Worm (Caenorhabditis elegans) whole organism, L2 larva: ENCODE data around the gene srv-7.

Source experiments
- C34F6.9 ChIP-seq: fragments of 150-350 bp; optimal IDR thresholded peaks from 2 replicates; lab custom pipeline; 2014; ENCODE audit warnings: missing biosample characterization, missing genetic modification characterization
- F13H6.1 ChIP-seq: sonication (generic microtip); optimal IDR thresholded peaks from 2 replicates; lab custom pipeline; 2016; ENCODE audit warnings: missing genetic modification characterization, missing compliant biosample characterization
- Y55F3AM.14 ChIP-seq: fragments of 200-800 bp; sonication (Bioruptor generic); optimal IDR thresholded peaks from 2 replicates; lab custom pipeline; 2018; ENCODE audit warnings: mild to moderate bottlenecking, missing genetic modification characterization, missing compliant biosample characterization
- ZK546.5 ChIP-seq: sonication (generic microtip); optimal IDR thresholded peaks from 2 replicates; lab custom pipeline; 2017; ENCODE audit warnings: missing biosample characterization, missing genetic modification characterization
- alr-1 ChIP-seq: fragments of 150-350 bp; optimal IDR thresholded peaks from 2 replicates; lab custom pipeline; 2014; ENCODE audit warnings: missing biosample characterization, missing genetic modification characterization
- aly-2 ChIP-seq: fragments of 150-350 bp; optimal IDR thresholded peaks from 2 replicates; lab custom pipeline; 2014; ENCODE audit warnings: missing biosample characterization, missing genetic modification characterization
- blmp-1 ChIP-seq: sonication (generic microtip); optimal IDR thresholded peaks from 2 replicates; lab custom pipeline; 2017; ENCODE audit warnings: missing genetic modification characterization, mild to moderate bottlenecking, missing compliant biosample characterization, antibody characterized with exemption, moderate library complexity; ENCODE audit not compliant: insufficient read depth
- ceh-16 ChIP-seq: fragments of 150-350 bp; optimal IDR thresholded peaks from 2 replicates; lab custom pipeline; 2014; ENCODE audit warnings: missing biosample characterization, missing genetic modification characterization
- ceh-82 ChIP-seq: fragments of 150-350 bp; optimal IDR thresholded peaks from 2 replicates; lab custom pipeline; 2014; ENCODE audit warnings: missing biosample characterization, missing genetic modification characterization
- crh-2 ChIP-seq: sonication (generic microtip); optimal IDR thresholded peaks from 2 replicates; lab custom pipeline; 2017; ENCODE audit warnings: missing biosample characterization, missing genetic modification characterization
- egl-27 ChIP-seq: sonication (generic microtip); optimal IDR thresholded peaks from 3 replicates; lab custom pipeline; 2017; ENCODE audit warnings: missing biosample characterization, missing genetic modification reagents, missing genetic modification characterization
- elt-1 ChIP-seq: fragments of 150-350 bp; optimal IDR thresholded peaks from 2 replicates; lab custom pipeline; 2014; ENCODE audit warnings: missing biosample characterization, missing genetic modification characterization
- elt-3 ChIP-seq: sonication (generic microtip); optimal IDR thresholded peaks from 2 replicates; lab custom pipeline; 2017; ENCODE audit warnings: missing biosample characterization, missing genetic modification characterization
- fos-1 ChIP-seq: fragments of 150-350 bp; optimal IDR thresholded peaks from 2 replicates; lab custom pipeline; 2014; ENCODE audit warnings: missing biosample characterization, missing genetic modification characterization
- lin-11 ChIP-seq: fragments of 150-350 bp; sonication (generic microtip); optimal IDR thresholded peaks from 2 replicates; lab custom pipeline; 2014; ENCODE audit warnings: missing biosample characterization, missing genetic modification characterization, inconsistent platforms, mixed read lengths
- lin-13 ChIP-seq: fragments of 150-350 bp; optimal IDR thresholded peaks from 2 replicates; lab custom pipeline; 2014; ENCODE audit warnings: missing biosample characterization, missing genetic modification reagents, missing genetic modification characterization
- lsy-2 ChIP-seq, 2 experiments: fragments of 150-350 bp in 1 of 2; sonication (generic microtip) in 1 of 2; optimal IDR thresholded peaks; 2 replicates each; lab custom pipeline; 2014 to 2017; ENCODE audit warnings: missing biosample characterization in 2 of 2, missing genetic modification characterization in 2 of 2
- mab-5 ChIP-seq: fragments of 150-350 bp; optimal IDR thresholded peaks from 2 replicates; lab custom pipeline; 2014; ENCODE audit warnings: missing biosample characterization, missing genetic modification characterization
- mbf-1 ChIP-seq: sonication (generic microtip); optimal IDR thresholded peaks from 2 replicates; lab custom pipeline; 2017; ENCODE audit warnings: missing biosample characterization, missing genetic modification characterization
- mdl-1 ChIP-seq, 2 experiments: fragments of 150-350 bp in 1 of 2; sonication (generic microtip) in 1 of 2; optimal IDR thresholded peaks; 2 replicates each; lab custom pipeline; 2017; ENCODE audit warnings: missing biosample characterization in 2 of 2, missing genetic modification characterization in 2 of 2
- nhr-10 ChIP-seq: sonication (generic microtip); optimal IDR thresholded peaks from 2 replicates; lab custom pipeline; 2017; ENCODE audit warnings: missing biosample characterization, missing genetic modification characterization
- nhr-11 ChIP-seq: fragments of 150-350 bp; optimal IDR thresholded peaks from 2 replicates; lab custom pipeline; 2014; ENCODE audit warnings: missing biosample characterization, missing genetic modification characterization
- nhr-12 ChIP-seq: fragments of 150-350 bp; optimal IDR thresholded peaks from 2 replicates; lab custom pipeline; 2014; ENCODE audit warnings: missing biosample characterization, missing genetic modification characterization
- nhr-129 ChIP-seq: fragments of 150-350 bp; optimal IDR thresholded peaks from 2 replicates; lab custom pipeline; 2014; ENCODE audit warnings: missing biosample characterization, missing genetic modification characterization
- nhr-21 ChIP-seq: fragments of 150-350 bp; optimal IDR thresholded peaks from 2 replicates; lab custom pipeline; 2014; ENCODE audit warnings: missing biosample characterization, missing genetic modification characterization
- nhr-23 ChIP-seq: fragments of 150-350 bp; optimal IDR thresholded peaks from 2 replicates; lab custom pipeline; 2014; ENCODE audit warnings: missing biosample characterization, missing genetic modification reagents, missing genetic modification characterization
- nhr-25 ChIP-seq: fragments of 150-350 bp; sonication (generic microtip); optimal IDR thresholded peaks from 3 replicates; lab custom pipeline; 2014; ENCODE audit warnings: missing biosample characterization, missing genetic modification characterization
- nhr-6 ChIP-seq: fragments of 150-350 bp; optimal IDR thresholded peaks from 2 replicates; lab custom pipeline; 2014; ENCODE audit warnings: missing biosample characterization, missing genetic modification characterization
- nhr-77 ChIP-seq: fragments of 150-350 bp; optimal IDR thresholded peaks from 2 replicates; lab custom pipeline; 2014; ENCODE audit warnings: missing biosample characterization, missing genetic modification characterization
- peb-1 ChIP-seq: fragments of 150-350 bp; optimal IDR thresholded peaks from 2 replicates; lab custom pipeline; 2014; ENCODE audit warnings: missing biosample characterization, missing genetic modification characterization
- sem-4 ChIP-seq: fragments of 150-350 bp; optimal IDR thresholded peaks from 2 replicates; lab custom pipeline; 2014; ENCODE audit warnings: missing biosample characterization, missing genetic modification reagents, missing genetic modification characterization
- sma-3 ChIP-seq: sonication (generic microtip); optimal IDR thresholded peaks from 2 replicates; lab custom pipeline; 2016; ENCODE audit warnings: missing genetic modification reagents, missing genetic modification characterization, missing compliant biosample characterization
- sma-9 ChIP-seq, 2 experiments: fragments of 150-350 bp in 1 of 2; sonication (generic microtip) in 1 of 2; optimal IDR thresholded peaks; 2 replicates each; lab custom pipeline; 2014 to 2016; ENCODE audit warnings: missing genetic modification characterization in 2 of 2, mild to moderate bottlenecking in 1 of 2, missing biosample characterization in 1 of 2, missing compliant biosample characterization in 1 of 2, missing genetic modification reagents in 1 of 2, moderate library complexity in 1 of 2
- snpc-4 ChIP-seq: fragments of 150-350 bp; optimal IDR thresholded peaks from 2 replicates; lab custom pipeline; 2014; ENCODE audit warnings: missing biosample characterization, missing genetic modification characterization
- zag-1 ChIP-seq: fragments of 150-350 bp; optimal IDR thresholded peaks from 2 replicates; lab custom pipeline; 2014; ENCODE audit warnings: missing biosample characterization, missing genetic modification characterization
- ztf-1 ChIP-seq: fragments of 200-800 bp; sonication (Bioruptor generic); conservative IDR thresholded peaks from 2 replicates; pipeline ENCODE4 v1.3.6; 2022; ENCODE audit warnings: missing genetic modification characterization, missing compliant biosample characterization
- ztf-11 ChIP-seq: sonication (generic microtip); optimal IDR thresholded peaks from 2 replicates; lab custom pipeline; 2017; ENCODE audit warnings: missing biosample characterization, missing genetic modification characterization

srv-7 gene

DNA sequence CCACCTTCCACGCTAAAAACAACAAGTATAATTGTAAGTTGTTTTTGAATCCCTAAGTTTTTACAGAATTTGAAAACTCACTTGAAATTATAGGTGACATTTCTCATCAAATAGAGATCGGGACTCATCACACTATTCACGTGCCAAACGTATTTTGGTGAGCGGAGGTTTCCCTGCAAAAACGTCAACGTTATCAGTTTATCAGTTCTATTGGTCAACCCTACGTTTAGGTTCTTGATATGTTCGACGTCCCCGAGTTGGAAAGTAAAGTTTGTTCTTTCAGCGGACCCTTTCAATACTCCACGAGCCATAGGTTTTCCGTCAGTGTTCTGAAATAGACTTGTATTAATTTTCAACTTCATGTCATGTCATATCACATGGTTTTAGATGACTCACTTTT, 47.6 kb upstream of the srv-7 start:
- TF ChIP-seq mab-5 (tag; lab: Kevin White, UChicago) (no peak), sma-9 (GFP tag; optimal IDR thresholded peaks at IDR 0.05; lab: Kevin White, UChicago) (peak; percentile 60), sma-9 (tag; optimal IDR thresholded peaks at IDR 0.05; lab: Kevin White, UChicago) (no peak), sma-3 (GFP tag; lab: Kevin White, UChicago) (no peak), nhr-23 (tag; lab: Kevin White, UChicago) (no peak), peb-1 (tag; lab: Kevin White, UChicago) (no peak), fos-1 (tag; lab: Kevin White, UChicago) (peak; percentile 60), ceh-82 (tag; lab: Kevin White, UChicago) (no peak), nhr-11 (tag; lab: Kevin White, UChicago) (no peak), lin-11 (tag; lab: Kevin White, UChicago) (no peak), zag-1 (tag; lab: Kevin White, UChicago) (no peak), lin-13 (GFP tag; lab: Kevin White, UChicago) (no peak), Y55F3AM.14 (GFP tag; lab: Kevin White, UChicago) (no peak)

DNA sequence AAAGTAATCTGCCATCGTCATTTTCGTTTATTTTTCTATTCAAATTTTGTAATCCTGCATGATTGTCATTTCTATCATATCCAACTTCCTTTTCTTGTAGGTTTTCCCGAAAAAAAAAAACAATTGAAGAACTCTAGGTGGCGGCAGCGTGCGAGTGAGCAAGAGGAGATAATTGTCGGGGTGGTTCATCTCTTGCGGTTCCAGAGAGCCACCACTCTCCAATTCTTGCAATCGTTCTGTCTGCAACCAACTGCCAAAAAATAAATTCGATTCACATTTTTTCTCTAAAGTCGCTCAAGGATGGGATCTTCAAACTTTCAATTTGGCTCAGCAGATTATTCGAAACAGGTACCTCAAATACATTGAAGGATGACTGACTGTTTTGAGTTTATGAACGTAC, 44.3 kb upstream of the srv-7 start, which contains the start of gene W01C8.1:
Gene W01C8.1 (plus strand): TSS at position 301 of the 400 bp plus-strand sequence.
- no peak for TF ChIP-seq ztf-1 (GFP tag; lab: Robert Waterston, UW)
- TF ChIP-seq ztf-11 (tag; lab: Kevin White, UChicago) = no peak
- no peak for TF ChIP-seq peb-1 (tag; lab: Kevin White, UChicago)
- no peak for TF ChIP-seq mbf-1 (tag; lab: Kevin White, UChicago)
- TF ChIP-seq ZK546.5 (tag; lab: Kevin White, UChicago) = no peak
- TF ChIP-seq nhr-21 (tag; lab: Kevin White, UChicago) = no peak
- TF ChIP-seq mdl-1 (tag; optimal IDR thresholded peaks at IDR 0.05; lab: Kevin White, UChicago) = no peak
- no peak for TF ChIP-seq sem-4 (tag; lab: Kevin White, UChicago)
- TF ChIP-seq snpc-4 (tag; lab: Kevin White, UChicago) = no peak
- TF ChIP-seq nhr-25 (tag; lab: Kevin White, UChicago) = no peak
- no peak for TF ChIP-seq aly-2
- no peak for TF ChIP-seq ceh-16
- TF ChIP-seq nhr-6 (tag; lab: Kevin White, UChicago) = no peak
- TF ChIP-seq elt-1 (tag; lab: Kevin White, UChicago) = no peak
- no peak for TF ChIP-seq crh-2
- TF ChIP-seq nhr-23 (tag; lab: Kevin White, UChicago) = no peak
- TF ChIP-seq fos-1 (tag; lab: Kevin White, UChicago) = no peak
- TF ChIP-seq Y55F3AM.14 (GFP tag; lab: Kevin White, UChicago) = no peak
- no peak for TF ChIP-seq nhr-10 (tag; lab: Kevin White, UChicago)

DNA sequence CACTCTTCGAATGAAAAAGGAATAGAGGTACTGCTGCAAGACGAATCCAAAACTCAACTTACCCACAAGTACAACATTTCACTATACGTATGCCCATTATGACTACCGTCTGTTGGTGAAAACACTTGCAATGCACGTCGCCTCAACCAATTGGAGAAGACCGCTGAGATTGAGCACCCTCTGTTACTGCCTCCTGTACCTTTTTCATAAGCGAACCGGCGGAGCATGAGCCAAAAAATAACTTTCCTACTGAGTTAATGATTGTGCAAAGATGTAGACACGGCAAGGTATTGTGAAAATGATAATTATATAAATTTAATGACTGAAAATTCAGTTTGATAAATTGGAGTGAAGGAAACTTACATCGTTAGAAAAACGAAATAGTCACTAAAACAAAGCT, 41.3 kb upstream of the srv-7 start:
- no peak for TF ChIP-seq Y55F3AM.14 (GFP tag; lab: Kevin White, UChicago)

DNA sequence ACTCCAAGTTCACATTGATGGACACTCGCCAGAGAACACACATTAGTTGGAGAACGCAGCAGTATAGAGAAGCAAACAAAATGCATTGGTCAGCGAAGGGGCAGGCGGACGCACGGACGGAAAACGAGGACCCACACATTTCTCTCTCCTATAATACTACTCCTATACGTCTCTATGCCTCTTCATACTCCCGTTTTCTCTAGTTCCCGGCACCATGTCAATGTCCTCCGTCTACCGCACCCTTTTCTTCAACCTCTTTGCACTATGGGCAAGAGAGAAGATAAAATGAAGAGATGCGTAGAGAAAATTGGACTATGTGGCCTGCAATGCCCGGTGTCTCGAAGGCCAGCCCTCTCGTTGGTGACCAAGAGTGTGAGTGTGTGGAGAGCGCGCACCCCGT, 38.3 kb upstream of the srv-7 start, which contains the start of gene set-20:
Gene set-20 (minus strand): TSS at position 94 of the 400 bp plus-strand sequence.
- TF ChIP-seq elt-3 (no peak), fos-1 (tag; lab: Kevin White, UChicago) (peak; percentile 79), mab-5 (tag; lab: Kevin White, UChicago) (peak; percentile 59), nhr-23 (tag; lab: Kevin White, UChicago) (no peak), nhr-10 (tag; lab: Kevin White, UChicago) (no peak), zag-1 (tag; lab: Kevin White, UChicago) (peak; percentile 64), ztf-1 (GFP tag; lab: Robert Waterston, UW) (no peak), nhr-77 (no peak), nhr-11 (tag; lab: Kevin White, UChicago) (no peak), sma-3 (GFP tag; lab: Kevin White, UChicago) (peak; percentile 57), nhr-12 (tag; lab: Kevin White, UChicago) (no peak), egl-27 (tag; lab: Kevin White, UChicago) (peak; percentile 76), crh-2 (peak; percentile 47), peb-1 (tag; lab: Kevin White, UChicago) (peak; percentile 57), alr-1 (tag; lab: Kevin White, UChicago) (no peak), ceh-82 (tag; lab: Kevin White, UChicago) (no peak), nhr-6 (tag; lab: Kevin White, UChicago) (peak; percentile 33), ztf-11 (tag; lab: Kevin White, UChicago) (no peak), lin-11 (tag; lab: Kevin White, UChicago) (peak; percentile 34), nhr-129 (tag; lab: Kevin White, UChicago) (peak; percentile 81), lsy-2 (tag; optimal IDR thresholded peaks at IDR 0.05; lab: Kevin White, UChicago) (peak in 1 of 2 experiments; percentile 7), blmp-1 (tag; lab: Kevin White, UChicago) (peak; percentile 31), C34F6.9 (tag; lab: Kevin White, UChicago) (peak; percentile 66), mdl-1 (tag; optimal IDR thresholded peaks at IDR 0.05; lab: Kevin White, UChicago) (peak; percentile 46 to 52), sem-4 (tag; lab: Kevin White, UChicago) (peak; percentile 16), nhr-21 (tag; lab: Kevin White, UChicago) (peak; percentile 66), elt-1 (tag; lab: Kevin White, UChicago) (no peak), mbf-1 (tag; lab: Kevin White, UChicago) (no peak), F13H6.1 (tag; lab: Kevin White, UChicago) (peak; percentile 90)
